Worm (Caenorhabditis elegans) whole organism, dauer: ENCODE data around the gene aco-2.
"Not testable (repeated sequence)": the region's sequence is repeated elsewhere in the genome, so short reads cannot be mapped to it uniquely, and the experiment has no call there.

Experiments used
- unc-62 ChIP-seq: sonication (generic microtip); optimal IDR thresholded peaks from 2 replicates; lab custom pipeline; 2017; ENCODE audit warnings: missing biosample characterization, missing genetic modification reagents, missing genetic modification characterization

Gene aco-2

ce11 chrIII:7958085-7958484 lies 15.4 kb upstream of the aco-2 start, which contains the start of gene C29E4.11:
Gene C29E4.11 (minus strand): TSS chrIII:7958114.
- no peak for TF ChIP-seq unc-62 (GFP tag; lab: Kevin White, UChicago)

- not testable (repeated sequence) for TF ChIP-seq unc-62 (GFP tag; lab: Kevin White, UChicago)
Observed at ce11 chrIII:7958922-7959609, 14.5 kb upstream of the aco-2 start, which contains the start of gene F54H12.10. Gene F54H12.10 (minus strand): TSS chrIII:7958972.

- not testable (repeated sequence) for TF ChIP-seq unc-62 (GFP tag; lab: Kevin White, UChicago)
Observed at ce11 chrIII:7962641-7963040, 10.9 kb upstream of the aco-2 start, which contains the start of gene F54H12.4. Gene F54H12.4 (minus strand): TSS chrIII:7962741.

ce11 chrIII:7964281-7964680 lies 9.2 kb upstream of the aco-2 start, which contains the start of gene F54H12.2:
Gene F54H12.2 (plus strand): TSS chrIII:7964581.
- not testable (repeated sequence) for TF ChIP-seq unc-62 (GFP tag; lab: Kevin White, UChicago)

ce11 chrIII:7969121-7969520 lies 4.4 kb upstream of the aco-2 start, which contains the start of the genes F54H12.8 and F54H12.7:
Gene F54H12.8 (minus strand): TSS chrIII:7969221.
Gene F54H12.7 (plus strand): TSS chrIII:7969349.
- no peak for TF ChIP-seq unc-62 (GFP tag; lab: Kevin White, UChicago)

ce11 chrIII:7972061-7972460 lies 1.5 kb upstream of the aco-2 start, which contains the start of gene F54H12.5:
Gene F54H12.5 (minus strand): TSS chrIII:7972161.
- no peak for TF ChIP-seq unc-62 (GFP tag; lab: Kevin White, UChicago)

- no peak for TF ChIP-seq unc-62 (GFP tag; lab: Kevin White, UChicago)
Observed at ce11 chrIII:7972687-7973086, 830 bp upstream of the aco-2 start.

ce11 chrIII:7973968-7974607 lies 571 bp downstream of the aco-2 start:
- no peak for TF ChIP-seq unc-62 (GFP tag; lab: Kevin White, UChicago)

ce11 chrIII:7977224-7977623 lies 3.7 kb downstream of the aco-2 start:
- TF ChIP-seq unc-62 (GFP tag; lab: Kevin White, UChicago) = no peak

ce11 chrIII:7977777-7978176 lies 4.3 kb downstream of the aco-2 start, which contains the start of gene C06G4.4:
Gene C06G4.4 (minus strand): TSS chrIII:7977812.
- TF ChIP-seq unc-62 (GFP tag; lab: Kevin White, UChicago) = no peak

- TF ChIP-seq unc-62 (GFP tag; lab: Kevin White, UChicago) = no peak
Observed at ce11 chrIII:7978289-7978688, 4.8 kb downstream of the aco-2 start.

ce11 chrIII:7978723-7979122 lies 5.2 kb downstream of the aco-2 start:
- TF ChIP-seq unc-62 (GFP tag; lab: Kevin White, UChicago) = no peak

- TF ChIP-seq unc-62 (GFP tag; lab: Kevin White, UChicago) = no peak
Observed at ce11 chrIII:7979659-7980058, 6.1 kb downstream of the aco-2 start, which contains the start of gene clp-1. Gene clp-1 (plus strand): TSS chrIII:7979959.

ce11 chrIII:7981233-7981632 lies 7.7 kb downstream of the aco-2 start:
- no peak for TF ChIP-seq unc-62 (GFP tag; lab: Kevin White, UChicago)

ce11 chrIII:7981938-7982337 lies 8.4 kb downstream of the aco-2 start:
- no peak for TF ChIP-seq unc-62 (GFP tag; lab: Kevin White, UChicago)

- TF ChIP-seq unc-62 (GFP tag; lab: Kevin White, UChicago) = no peak
Observed at ce11 chrIII:7986585-7987171, 13.2 kb downstream of the aco-2 start, which contains the start of gene hrpk-2. Gene hrpk-2 (plus strand): TSS chrIII:7987121.
